Fruit fly (Drosophila melanogaster): ENCODE measurements around the gene daed.
A peak's percentile ranks its signal among the peaks of the same experiment; 100 is the strongest.

daed gene

DNA sequence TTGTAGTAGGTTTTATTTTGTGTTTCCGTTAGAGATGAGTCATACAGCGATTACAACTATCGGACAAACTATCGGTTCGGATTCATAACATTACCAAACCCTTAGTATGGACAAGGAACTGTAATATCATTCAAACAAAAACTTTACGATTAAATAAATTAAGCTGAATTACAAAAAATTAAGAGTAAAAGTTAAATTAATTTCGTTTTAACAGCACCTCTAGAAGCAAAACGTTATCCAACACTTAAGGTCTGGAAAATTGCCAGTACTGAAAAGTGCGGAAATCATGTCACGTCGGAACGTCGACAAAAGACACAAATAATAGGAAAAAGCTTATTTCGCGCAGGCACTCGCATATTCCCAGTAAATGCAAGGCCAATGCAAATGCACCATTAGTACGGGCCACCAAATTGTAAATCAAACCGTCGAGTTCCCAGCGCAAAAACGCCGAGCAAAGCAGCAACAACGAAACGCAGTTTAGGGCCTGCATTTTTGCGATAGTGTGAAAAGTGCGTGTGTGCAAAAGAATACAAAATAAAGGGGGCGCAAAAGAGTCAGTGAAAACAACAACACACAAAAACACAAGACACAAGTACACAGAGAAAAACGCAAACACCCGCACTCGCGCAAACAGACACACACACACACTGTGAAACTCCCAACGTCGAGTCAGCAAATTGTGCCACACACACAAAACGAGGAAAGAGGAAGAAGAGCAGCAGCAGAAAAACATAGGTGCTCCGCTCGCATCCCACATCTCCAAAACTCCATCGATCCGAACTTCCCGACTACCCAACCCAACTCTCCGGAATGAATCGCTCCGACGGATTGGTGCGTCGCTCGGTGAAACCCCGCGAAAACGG lies 10.4 kb upstream of the daed start, which contains the start of the genes CG15387 and sau (continued):
- TF ChIP-seq CG14441 (GFP tag; IDR thresholded peaks at IDR 0.05) (peak; percentile 82), nom (GFP tag; optimal IDR thresholded peaks at IDR 0.05) (peak; percentile 38), Hand (GFP tag; optimal IDR thresholded peaks at IDR 0.05) (peak; percentile 52), CG9609 (GFP tag; optimal IDR thresholded peaks at IDR 0.05) (peak; percentile 91), CG15073 (GFP tag; optimal IDR thresholded peaks at IDR 0.05) (peak; percentile 49), br (optimal IDR thresholded peaks at IDR 0.05) (no peak), fu2 (GFP tag; optimal IDR thresholded peaks at IDR 0.05) (peak; percentile 91), sim (GFP tag; IDR thresholded peaks at IDR 0.05) (no peak), gfzf (GFP tag; optimal IDR thresholded peaks at IDR 0.05) (peak; percentile 41), CG4707 (GFP tag; optimal IDR thresholded peaks at IDR 0.05) (peak; percentile 52), abd-A (tag; optimal IDR thresholded peaks at IDR 0.05) (no peak), CG7839 (tag; optimal IDR thresholded peaks at IDR 0.05) (peak; percentile 85), CG10274 (GFP tag; optimal IDR thresholded peaks at IDR 0.05) (peak; percentile 60), CG15696 (tag; optimal IDR thresholded peaks at IDR 0.05) (peak; percentile 86), unpg (GFP tag; optimal IDR thresholded peaks at IDR 0.05) (peak; percentile 85), CG34376 (GFP tag; optimal IDR thresholded peaks at IDR 0.05) (peak; percentile 77), CG18599 (GFP tag; optimal IDR thresholded peaks at IDR 0.05) (peak; percentile 90), CG13123 (GFP tag; optimal IDR thresholded peaks at IDR 0.05) (peak; percentile 85), D (optimal IDR thresholded peaks at IDR 0.05) (no peak), D (GFP tag; optimal IDR thresholded peaks at IDR 0.05) (peak; percentile 67), en (GFP tag; optimal IDR thresholded peaks at IDR 0.05) (peak; percentile 77), CG8388 (GFP tag; optimal IDR thresholded peaks at IDR 0.05) (peak; percentile 81), hth (optimal IDR thresholded peaks at IDR 0.05) (no peak), grn (GFP tag; optimal IDR thresholded peaks at IDR 0.05) (peak; percentile 34), Atf6 (GFP tag; IDR thresholded peaks at IDR 0.05) (peak; percentile 90), Mad (GFP tag; optimal IDR thresholded peaks at IDR 0.05) (peak; percentile 88), inv (GFP tag; IDR thresholded peaks at IDR 0.05; ENCODE audit: partially characterized antibody) (peak; percentile 90), Doc2 (GFP tag; IDR thresholded peaks at IDR 0.05) (no peak), Stat92E (GFP tag; optimal IDR thresholded peaks at IDR 0.05) (no peak), tna (GFP tag; IDR thresholded peaks at IDR 0.05; ENCODE audit: partially characterized antibody) (peak; percentile 72; the same call in 1 of the 2 replicates), CG3065 (GFP tag; optimal IDR thresholded peaks at IDR 0.05) (peak; percentile 79), al (GFP tag; IDR thresholded peaks at IDR 0.05) (peak; percentile 79), caup (GFP tag; optimal IDR thresholded peaks at IDR 0.05; ENCODE audit: severe bottlenecking) (peak; percentile 88), stwl (tag; optimal IDR thresholded peaks at IDR 0.05) (peak; percentile 93), Chrac-16 (GFP tag; optimal IDR thresholded peaks at IDR 0.05) (peak; percentile 91), CG17612 (GFP tag; IDR thresholded peaks at IDR 0.05) (0 out of 2 replicates have a peak, but pooled peaks have one; percentile 35), CG1233 (GFP tag; optimal IDR thresholded peaks at IDR 0.05) (peak; percentile 82), MTF-1 (GFP tag; optimal IDR thresholded peaks at IDR 0.05; ENCODE audit: borderline replicate concordance) (no peak), ara (GFP tag; IDR thresholded peaks at IDR 0.05) (peak; percentile 82), H15 (GFP tag; IDR thresholded peaks at IDR 0.05) (peak; percentile 76; the same call in 2 of the 3 replicates), zf30C (GFP tag; optimal IDR thresholded peaks at IDR 0.05) (peak; percentile 65), ftz-f1 (GFP tag; optimal IDR thresholded peaks at IDR 0.05) (peak; percentile 53), CG42726 (GFP tag; IDR thresholded peaks at IDR 0.05; ENCODE audit: partially characterized antibody) (peak; percentile 70; the same call in 1 of the 2 replicates), CG10462 (GFP tag; optimal IDR thresholded peaks at IDR 0.05) (peak; percentile 73), CG6765 (GFP tag; optimal IDR thresholded peaks at IDR 0.05) (peak; percentile 80), CG18476 (GFP tag; optimal IDR thresholded peaks at IDR 0.05) (peak; percentile 89), HLH4C (GFP tag; IDR thresholded peaks at IDR 0.05; ENCODE audit: partially characterized antibody) (peak; percentile 89), esg (GFP tag; conservative IDR thresholded peaks at IDR 0.05) (peak; percentile 71)
